Worm (Caenorhabditis elegans) whole organism, young adult: ENCODE data around the gene R01H2.7.

Source experiments
- F22D6.2 ChIP-seq: sonication (generic microtip); optimal IDR thresholded peaks from 2 replicates; lab custom pipeline; 2016; ENCODE audit warnings: mild to moderate bottlenecking, missing genetic modification characterization, missing compliant biosample characterization
- F23B12.7 ChIP-seq: sonication (generic microtip); optimal IDR thresholded peaks from 2 replicates; lab custom pipeline; 2017; ENCODE audit warnings: missing genetic modification characterization, mild to moderate bottlenecking, missing compliant biosample characterization, antibody characterized with exemption, moderate library complexity; ENCODE audit not compliant: insufficient read depth
- Y67H2A.10 ChIP-seq: fragments of 200-800 bp; sonication (Bioruptor generic); conservative IDR thresholded peaks from 2 replicates; pipeline ENCODE4 v1.3.6; 2022; ENCODE audit warnings: missing genetic modification reagents, missing genetic modification characterization, missing compliant biosample characterization
- ama-1 ChIP-seq, 3 experiments: fragments of 150-350 bp in 1 of 3; sonication (generic microtip) in 2 of 3; optimal IDR thresholded peaks; 2 replicates each; lab custom pipeline; 2014 to 2018; ENCODE audit warnings: missing biosample characterization in 2 of 3, missing genetic modification characterization in 2 of 3, missing genetic modification reagents in 2 of 3
- atf-7 ChIP-seq: sonication (generic microtip); optimal IDR thresholded peaks from 2 replicates; lab custom pipeline; 2017; ENCODE audit warnings: mild to moderate bottlenecking, missing genetic modification characterization, missing compliant biosample characterization
- cebp-1 ChIP-seq, 2 experiments: fragments of 200-800 bp in 1 of 2; sonication (Bioruptor generic) in 1 of 2; sonication (generic microtip) in 1 of 2; IDR thresholded peaks in 1 of 2; optimal IDR thresholded peaks in 1 of 2; 2 replicates each; pipeline versions ENCODE4 v1.3.6 to Lab custom; 2017 to 2022; ENCODE audit warnings: missing compliant biosample characterization in 2 of 2, missing genetic modification characterization in 2 of 2, mild to moderate bottlenecking in 1 of 2, missing genetic modification reagents in 1 of 2, moderate library complexity in 1 of 2
- ceh-79 ChIP-seq: sonication (generic microtip); optimal IDR thresholded peaks from 2 replicates; lab custom pipeline; 2017; ENCODE audit warnings: mild to moderate bottlenecking, missing genetic modification characterization, missing compliant biosample characterization
- ets-4 ChIP-seq: fragments of 200-800 bp; sonication (Bioruptor generic); optimal IDR thresholded peaks from 2 replicates; lab custom pipeline; 2018; ENCODE audit warnings: mild to moderate bottlenecking, missing genetic modification characterization, missing compliant biosample characterization
- hmg-20 ChIP-seq: fragments of 200-800 bp; sonication (Bioruptor generic); IDR thresholded peaks from 2 replicates; pipeline ENCODE4 v1.3.6; 2022; ENCODE audit warnings: missing genetic modification reagents, missing genetic modification characterization, missing compliant biosample characterization
- pha-4 ChIP-seq: fragments of 150-350 bp; sonication (generic microtip); optimal IDR thresholded peaks from 2 replicates; lab custom pipeline; 2014; ENCODE audit warnings: missing biosample characterization, missing genetic modification reagents, missing genetic modification characterization
- sea-2 ChIP-seq: fragments of 200-800 bp; sonication (Bioruptor generic); IDR thresholded peaks from 2 replicates; pipeline ENCODE4 v1.3.6; 2022; ENCODE audit warnings: missing genetic modification characterization, missing compliant biosample characterization
- somi-1 ChIP-seq: fragments of 200-800 bp; sonication (Bioruptor generic); optimal IDR thresholded peaks from 2 replicates; lab custom pipeline; 2018; ENCODE audit warnings: mild to moderate bottlenecking, missing genetic modification characterization, missing compliant biosample characterization

ce11 chrIII:7062580-7062979 lies 17.0 kb upstream of the R01H2.7 start, which contains the start of gene R01H2.1:
- TF ChIP-seq F23B12.7 (tag; lab: Kevin White, UChicago) (no peak), Y67H2A.10 (no peak), F22D6.2 (tag; lab: Kevin White, UChicago) (no peak), atf-7 (no peak), ceh-79 (tag; lab: Kevin White, UChicago) (no peak), ama-1 (optimal IDR thresholded peaks at IDR 0.05; lab: Kevin White, UChicago) (no peak), ama-1 (GFP tag; optimal IDR thresholded peaks at IDR 0.05; lab: Kevin White, UChicago) (no peak), somi-1 (GFP tag; lab: Kevin White, UChicago) (no peak), ets-4 (GFP tag; lab: Kevin White, UChicago) (no peak), pha-4 (tag; lab: Kevin White, UChicago) (no peak), sea-2 (GFP tag; lab: Robert Waterston, UW) (no peak), cebp-1 (GFP tag; IDR thresholded peaks at IDR 0.05; lab: Robert Waterston, UW) (no peak), cebp-1 (tag; optimal IDR thresholded peaks at IDR 0.05; lab: Kevin White, UChicago) (no peak), hmg-20 (GFP tag; lab: Robert Waterston, UW) (no peak)
